1 fruit fly cellular context compared by ENCODE assay signal in genomic region chr2L:8010602-8011455, dm6.
TF ChIP-seq lines count a peak whose summit lies in the region.

TSS of gene Glyat (minus strand) at chr2L:8010652.
TSS of gene Tg (plus strand) at chr2L:8011405.

TF ChIP-seq in whole organism, embryonic, 481 proteins besides CTCF, POLR2A, EP300 and RAD21 (continued from another document and continues in another):
- TF ChIP-seq CG7987 (GFP tag; optimal IDR thresholded peaks at IDR 0.05; lab: Kevin White, UChicago) (no peak), Lhr (GFP tag; optimal IDR thresholded peaks at IDR 0.05; lab: Kevin White, UChicago) (no peak), nmo (GFP tag; optimal IDR thresholded peaks at IDR 0.05; lab: Kevin White, UChicago) (peak; percentile 14), gsb (GFP tag; IDR thresholded peaks at IDR 0.05; lab: Robert Waterston, UW) (no peak), CG18619 (GFP tag; optimal IDR thresholded peaks at IDR 0.05; lab: Kevin White, UChicago) (no peak), CG17568 (GFP tag; optimal IDR thresholded peaks at IDR 0.05; lab: Kevin White, UChicago) (peak; percentile 23), hb (GFP tag; IDR thresholded peaks at IDR 0.05; lab: Robert Waterston, UW; ENCODE audit: partially characterized antibody) (no peak), odd (GFP tag; optimal IDR thresholded peaks at IDR 0.05; lab: Kevin White, UChicago) (no peak), CG17186 (GFP tag; optimal IDR thresholded peaks at IDR 0.05; lab: Kevin White, UChicago) (no peak), CG4424 (GFP tag; optimal IDR thresholded peaks at IDR 0.05; lab: Kevin White, UChicago) (no peak), HLH54F (GFP tag; optimal IDR thresholded peaks at IDR 0.05; lab: Kevin White, UChicago) (no peak), YL-1 (GFP tag; optimal IDR thresholded peaks at IDR 0.05; lab: Kevin White, UChicago) (no peak), CG13123 (GFP tag; optimal IDR thresholded peaks at IDR 0.05; lab: Kevin White, UChicago) (no peak), CG17612 (GFP tag; IDR thresholded peaks at IDR 0.05; lab: Robert Waterston, UW) (no peak), unc-4 (GFP tag; IDR thresholded peaks at IDR 0.05; lab: Robert Waterston, UW; ENCODE audit: partially characterized antibody) (peak; percentile 49; the same call in 1 of the 2 replicates), Hmx (GFP tag; optimal IDR thresholded peaks at IDR 0.05; lab: Kevin White, UChicago) (no peak), CG17385 (GFP tag; optimal IDR thresholded peaks at IDR 0.05; lab: Kevin White, UChicago) (no peak), CG7839 (tag; optimal IDR thresholded peaks at IDR 0.05; lab: Kevin White, UChicago) (peak; percentile 40), Mad (GFP tag; optimal IDR thresholded peaks at IDR 0.05; lab: Kevin White, UChicago) (no peak), ci (GFP tag; IDR thresholded peaks at IDR 0.05; lab: Robert Waterston, UW) (peak; percentile 50; the same call in 2 of the 3 replicates), Poxn (GFP tag; IDR thresholded peaks at IDR 0.05; lab: Robert Waterston, UW) (no peak), D19B (GFP tag; optimal IDR thresholded peaks at IDR 0.05; lab: Kevin White, UChicago) (no peak), Vsx1 (GFP tag; optimal IDR thresholded peaks at IDR 0.05; lab: Kevin White, UChicago) (no peak), fd64A (GFP tag; optimal IDR thresholded peaks at IDR 0.05; lab: Kevin White, UChicago) (no peak), Atf6 (GFP tag; IDR thresholded peaks at IDR 0.05; lab: Robert Waterston, UW) (peak; percentile 62), Max (GFP tag; optimal IDR thresholded peaks at IDR 0.05; lab: Kevin White, UChicago) (no peak), CG11560 (tag; IDR thresholded peaks at IDR 0.05; lab: Robert Waterston, UW) (no peak), CG31224 (GFP tag; IDR thresholded peaks at IDR 0.05; lab: Robert Waterston, UW) (peak; percentile 47; the same call in 1 of the 2 replicates), Camta (GFP tag; optimal IDR thresholded peaks at IDR 0.05; lab: Kevin White, UChicago) (no peak), onecut (GFP tag; IDR thresholded peaks at IDR 0.05; lab: Robert Waterston, UW) (no peak), sr (GFP tag; IDR thresholded peaks at IDR 0.05; lab: Robert Waterston, UW) (no peak), Mes4 (GFP tag; optimal IDR thresholded peaks at IDR 0.05; lab: Kevin White, UChicago) (no peak), sqz (GFP tag; optimal IDR thresholded peaks at IDR 0.05; lab: Kevin White, UChicago) (no peak), CG12391 (tag; optimal IDR thresholded peaks at IDR 0.05; lab: Kevin White, UChicago) (peak; percentile 40), CG13424 (tag; optimal IDR thresholded peaks at IDR 0.05; lab: Kevin White, UChicago) (peak; percentile 19), Asciz (GFP tag; optimal IDR thresholded peaks at IDR 0.05; lab: Kevin White, UChicago) (no peak), dm (GFP tag; optimal IDR thresholded peaks at IDR 0.05; lab: Kevin White, UChicago) (no peak), bab2 (GFP tag; optimal IDR thresholded peaks at IDR 0.05; lab: Kevin White, UChicago) (no peak), CG17912 (GFP tag; optimal IDR thresholded peaks at IDR 0.05; lab: Kevin White, UChicago) (no peak), lola (GFP tag; optimal IDR thresholded peaks at IDR 0.05; lab: Kevin White, UChicago) (no peak), NC2α (GFP tag; optimal IDR thresholded peaks at IDR 0.05; lab: Kevin White, UChicago) (no peak), CG32532 (GFP tag; IDR thresholded peaks at IDR 0.05; lab: Robert Waterston, UW) (peak; percentile 64; the same call in 1 of the 2 replicates), CG8290 (GFP tag; optimal IDR thresholded peaks at IDR 0.05; lab: Kevin White, UChicago) (no peak), CG8290 (tag; optimal IDR thresholded peaks at IDR 0.05; lab: Kevin White, UChicago) (no peak), ranshi (GFP tag; IDR thresholded peaks at IDR 0.05; lab: Robert Waterston, UW) (peak; percentile 23; the same call in 1 of the 2 replicates), ken (GFP tag; IDR thresholded peaks at IDR 0.05; lab: Robert Waterston, UW) (0 out of 3 replicates have a peak, but pooled peaks have one; percentile 42), CG11093 (GFP tag; IDR thresholded peaks at IDR 0.05; lab: Robert Waterston, UW) (no peak), gem (tag; optimal IDR thresholded peaks at IDR 0.05; lab: Kevin White, UChicago) (peak; percentile 47), ase (GFP tag; IDR thresholded peaks at IDR 0.05; lab: Robert Waterston, UW) (no peak), CG6254 (GFP tag; optimal IDR thresholded peaks at IDR 0.05; lab: Kevin White, UChicago) (no peak), fd3F (GFP tag; optimal IDR thresholded peaks at IDR 0.05; lab: Kevin White, UChicago) (no peak), sim (GFP tag; IDR thresholded peaks at IDR 0.05; lab: Robert Waterston, UW) (no peak), Chrac-16 (GFP tag; optimal IDR thresholded peaks at IDR 0.05; lab: Kevin White, UChicago) (no peak), CG7786 (GFP tag; optimal IDR thresholded peaks at IDR 0.05; lab: Kevin White, UChicago) (no peak), Nf-YC (tag; optimal IDR thresholded peaks at IDR 0.05; lab: Kevin White, UChicago) (peak; percentile 16), nom (GFP tag; optimal IDR thresholded peaks at IDR 0.05; lab: Kevin White, UChicago) (no peak), Oli (tag; optimal IDR thresholded peaks at IDR 0.05; lab: Kevin White, UChicago) (peak; percentile 4), z (GFP tag; IDR thresholded peaks at IDR 0.05; lab: Robert Waterston, UW) (no peak), CG13287 (GFP tag; IDR thresholded peaks at IDR 0.05; lab: Robert Waterston, UW; ENCODE audit: partially characterized antibody) (peak; percentile 65), CG17829 (tag; optimal IDR thresholded peaks at IDR 0.05; lab: Kevin White, UChicago) (peak; percentile 19), CG16863 (GFP tag; optimal IDR thresholded peaks at IDR 0.05; lab: Kevin White, UChicago) (no peak), CG2199 (GFP tag; IDR thresholded peaks at IDR 0.05; lab: Robert Waterston, UW) (no peak), CG14441 (GFP tag; IDR thresholded peaks at IDR 0.05; lab: Robert Waterston, UW) (peak; percentile 19; the same call in 1 of the 2 replicates), gcm2 (GFP tag; optimal IDR thresholded peaks at IDR 0.05; lab: Kevin White, UChicago) (no peak), kah (GFP tag; optimal IDR thresholded peaks at IDR 0.05; lab: Kevin White, UChicago) (no peak), CG3407 (GFP tag; optimal IDR thresholded peaks at IDR 0.05; lab: Kevin White, UChicago) (no peak), CG10565 (GFP tag; optimal IDR thresholded peaks at IDR 0.05; lab: Kevin White, UChicago) (no peak), CG33557 (GFP tag; optimal IDR thresholded peaks at IDR 0.05; lab: Kevin White, UChicago) (no peak), CG11398 (GFP tag; optimal IDR thresholded peaks at IDR 0.05; lab: Kevin White, UChicago) (no peak), fd96Cb (tag; optimal IDR thresholded peaks at IDR 0.05; lab: Kevin White, UChicago) (no peak), row (GFP tag; IDR thresholded peaks at IDR 0.05; lab: Robert Waterston, UW) (peak; percentile 60), NfI (GFP tag; optimal IDR thresholded peaks at IDR 0.05; lab: Kevin White, UChicago) (peak; percentile 13), corto (GFP tag; optimal IDR thresholded peaks at IDR 0.05; lab: Kevin White, UChicago) (no peak), otp (GFP tag; IDR thresholded peaks at IDR 0.05; lab: Robert Waterston, UW) (no peak), pan (optimal IDR thresholded peaks at IDR 0.05; lab: Kevin White, UChicago) (no peak), pan (GFP tag; optimal IDR thresholded peaks at IDR 0.05 in 1 of 2, IDR thresholded peaks at IDR 0.05 in 1 of 2) (peak in 1 of 2 experiments; percentile 30), CG10321 (GFP tag; IDR thresholded peaks at IDR 0.05; lab: Robert Waterston, UW) (0 out of 2 replicates have a peak, but pooled peaks have one; percentile 8), CG31365 (tag; optimal IDR thresholded peaks at IDR 0.05; lab: Kevin White, UChicago) (no peak), unpg (GFP tag; optimal IDR thresholded peaks at IDR 0.05; lab: Kevin White, UChicago) (no peak), CG2202 (tag; optimal IDR thresholded peaks at IDR 0.05; lab: Kevin White, UChicago) (no peak), pum (GFP tag; optimal IDR thresholded peaks at IDR 0.05; lab: Kevin White, UChicago) (no peak), Hr78 (GFP tag; optimal IDR thresholded peaks at IDR 0.05; lab: Kevin White, UChicago) (no peak), CG16815 (GFP tag; optimal IDR thresholded peaks at IDR 0.05; lab: Kevin White, UChicago) (no peak), Blimp-1 (GFP tag; optimal IDR thresholded peaks at IDR 0.05; lab: Kevin White, UChicago) (peak; percentile 1), CG6654 (GFP tag; optimal IDR thresholded peaks at IDR 0.05; lab: Kevin White, UChicago) (no peak), CG8388 (GFP tag; optimal IDR thresholded peaks at IDR 0.05; lab: Kevin White, UChicago) (no peak), pros (GFP tag; optimal IDR thresholded peaks at IDR 0.05; lab: Kevin White, UChicago) (no peak), D (optimal IDR thresholded peaks at IDR 0.05; lab: Kevin White, UChicago) (no peak), D (GFP tag; optimal IDR thresholded peaks at IDR 0.05; lab: Kevin White, UChicago) (no peak), lbe (GFP tag; optimal IDR thresholded peaks at IDR 0.05; lab: Kevin White, UChicago) (no peak), CG14860 (GFP tag; IDR thresholded peaks at IDR 0.05; lab: Robert Waterston, UW; ENCODE audit: partially characterized antibody) (0 out of 3 replicates have a peak, but pooled peaks have one; percentile 27), CG4820 (GFP tag; optimal IDR thresholded peaks at IDR 0.05; lab: Kevin White, UChicago) (no peak), B-H2 (GFP tag; optimal IDR thresholded peaks at IDR 0.05; lab: Kevin White, UChicago) (peak; percentile 12), CG13894 (tag; optimal IDR thresholded peaks at IDR 0.05; lab: Kevin White, UChicago) (no peak), da (GFP tag; optimal IDR thresholded peaks at IDR 0.05; lab: Kevin White, UChicago) (no peak), E2f1 (GFP tag; IDR thresholded peaks at IDR 0.05; lab: Robert Waterston, UW) (no peak), tna (GFP tag; IDR thresholded peaks at IDR 0.05; lab: Robert Waterston, UW; ENCODE audit: partially characterized antibody) (no peak), slou (GFP tag; optimal IDR thresholded peaks at IDR 0.05; lab: Kevin White, UChicago) (no peak), gro (GFP tag; optimal IDR thresholded peaks at IDR 0.05; lab: Kevin White, UChicago) (no peak), CG15601 (tag; optimal IDR thresholded peaks at IDR 0.05; lab: Kevin White, UChicago) (peak; percentile 56), CG15696 (tag; optimal IDR thresholded peaks at IDR 0.05; lab: Kevin White, UChicago) (no peak), TFAM (GFP tag; optimal IDR thresholded peaks at IDR 0.05; lab: Kevin White, UChicago) (no peak), seq (GFP tag; IDR thresholded peaks at IDR 0.05; lab: Robert Waterston, UW) (no peak), CG12104 (GFP tag; optimal IDR thresholded peaks at IDR 0.05; lab: Kevin White, UChicago) (peak; percentile 39), Ets97D (GFP tag; optimal IDR thresholded peaks at IDR 0.05; lab: Kevin White, UChicago) (no peak), bigmax (GFP tag; optimal IDR thresholded peaks at IDR 0.05; lab: Kevin White, UChicago) (no peak), CG31441 (GFP tag; IDR thresholded peaks at IDR 0.05; lab: Robert Waterston, UW) (no peak), Sin3A (optimal IDR thresholded peaks at IDR 0.05; lab: Kevin White, UChicago) (no peak), CG3163 (GFP tag; optimal IDR thresholded peaks at IDR 0.05; lab: Kevin White, UChicago) (peak; percentile 99), CG32772 (GFP tag; IDR thresholded peaks at IDR 0.05; lab: Robert Waterston, UW) (no peak), Sry-δ (GFP tag; optimal IDR thresholded peaks at IDR 0.05; lab: Kevin White, UChicago) (peak; percentile 25), hth (optimal IDR thresholded peaks at IDR 0.05; lab: Kevin White, UChicago) (no peak), scrt (GFP tag; optimal IDR thresholded peaks at IDR 0.05; lab: Kevin White, UChicago) (no peak), CG6683 (GFP tag; optimal IDR thresholded peaks at IDR 0.05; lab: Kevin White, UChicago) (no peak), CG5245 (GFP tag; optimal IDR thresholded peaks at IDR 0.05; lab: Kevin White, UChicago) (no peak), CG15269 (tag; optimal IDR thresholded peaks at IDR 0.05; lab: Kevin White, UChicago) (peak; percentile 25), Tbp (GFP tag; optimal IDR thresholded peaks at IDR 0.05; lab: Kevin White, UChicago) (no peak), CG6813 (GFP tag; optimal IDR thresholded peaks at IDR 0.05; lab: Kevin White, UChicago) (no peak), Dfd (GFP tag; optimal IDR thresholded peaks at IDR 0.05; lab: Kevin White, UChicago) (no peak), CG11504 (tag; optimal IDR thresholded peaks at IDR 0.05; lab: Kevin White, UChicago) (peak; percentile 51), Myb (GFP tag; optimal IDR thresholded peaks at IDR 0.05; lab: Kevin White, UChicago) (peak; percentile 70), PHDP (tag; optimal IDR thresholded peaks at IDR 0.05; lab: Kevin White, UChicago) (peak; percentile 15), Pdp1 (GFP tag; optimal IDR thresholded peaks at IDR 0.05; lab: Kevin White, UChicago) (peak in 1 of 2 experiments; percentile 50), Aef1 (GFP tag; IDR thresholded peaks at IDR 0.05; lab: Robert Waterston, UW) (no peak), CG1233 (GFP tag; optimal IDR thresholded peaks at IDR 0.05; lab: Kevin White, UChicago) (no peak), CG13296 (GFP tag; optimal IDR thresholded peaks at IDR 0.05; lab: Kevin White, UChicago) (peak; percentile 34), Hmr (GFP tag; optimal IDR thresholded peaks at IDR 0.05; lab: Kevin White, UChicago) (peak; percentile 19), ato (GFP tag; IDR thresholded peaks at IDR 0.05; lab: Robert Waterston, UW; ENCODE audit: partially characterized antibody) (no peak), Atf3 (GFP tag; optimal IDR thresholded peaks at IDR 0.05; lab: Kevin White, UChicago) (no peak), CG2712 (tag; optimal IDR thresholded peaks at IDR 0.05; lab: Kevin White, UChicago) (peak; percentile 26), CG14710 (tag; optimal IDR thresholded peaks at IDR 0.05; lab: Kevin White, UChicago) (no peak), br (optimal IDR thresholded peaks at IDR 0.05; lab: Kevin White, UChicago) (no peak), jing (GFP tag; optimal IDR thresholded peaks at IDR 0.05; lab: Kevin White, UChicago) (no peak), her (GFP tag; optimal IDR thresholded peaks at IDR 0.05; lab: Kevin White, UChicago) (peak; percentile 99), gsb-n (tag; optimal IDR thresholded peaks at IDR 0.05; lab: Kevin White, UChicago) (peak; percentile 1), CG34376 (GFP tag; optimal IDR thresholded peaks at IDR 0.05; lab: Kevin White, UChicago) (no peak)
